Worm (Caenorhabditis elegans): ENCODE measurements around the gene C56G2.15.

Gene C56G2.15

ce11 chrIII:6367712-6368111 lies at the start of gene C56G2.15, which contains the start of gene thoc-2:
Gene C56G2.15, minus strand, starts transcription at chrIII:6367899.
Gene thoc-2, plus strand, starts transcription at chrIII:6368042.
- TF ChIP-seq sptf-1 (tag; optimal IDR thresholded peaks at IDR 0.05) (no peak), drap-1 (GFP tag; optimal IDR thresholded peaks at IDR 0.05) (no peak), snpc-4 (tag; optimal IDR thresholded peaks at IDR 0.05) (no peak), elt-3 (tag; optimal IDR thresholded peaks at IDR 0.05) (no peak), lin-13 (tag; optimal IDR thresholded peaks at IDR 0.05) (no peak), blmp-1 (tag; optimal IDR thresholded peaks at IDR 0.05) (no peak), unc-39 (tag; optimal IDR thresholded peaks at IDR 0.05) (no peak), lin-32 (GFP tag; optimal IDR thresholded peaks at IDR 0.05) (no peak), mab-5 (tag; optimal IDR thresholded peaks at IDR 0.05) (no peak), bed-3 (GFP tag; optimal IDR thresholded peaks at IDR 0.05) (no peak), sem-2 (GFP tag; optimal IDR thresholded peaks at IDR 0.05) (no peak), unc-120 (tag; optimal IDR thresholded peaks at IDR 0.05; ENCODE audit: poor library complexity, severe bottlenecking) (no peak), hlh-1 (tag; optimal IDR thresholded peaks at IDR 0.05) (no peak), elt-1 (tag; optimal IDR thresholded peaks at IDR 0.05; ENCODE audit: borderline replicate concordance, insufficient read depth) (no peak), nhr-76 (tag; optimal IDR thresholded peaks at IDR 0.05) (no peak)

ce11 chrIII:6415306-6415973 lies 47.7 kb upstream of the C56G2.15 start, which contains the start of gene nas-4:
Gene nas-4, minus strand, starts transcription at chrIII:6415656.
- TF ChIP-seq nhr-2 (tag; optimal IDR thresholded peaks at IDR 0.05) (no peak), snpc-4 (tag; optimal IDR thresholded peaks at IDR 0.05) (no peak), nhr-28 (tag; optimal IDR thresholded peaks at IDR 0.05) (no peak), hlh-1 (tag; optimal IDR thresholded peaks at IDR 0.05) (no peak), cnd-1 (tag; optimal IDR thresholded peaks at IDR 0.05) (no peak), ceh-83 (GFP tag; optimal IDR thresholded peaks at IDR 0.05) (no peak), ham-2 (GFP tag; optimal IDR thresholded peaks at IDR 0.05) (no peak), mls-2 (tag; optimal IDR thresholded peaks at IDR 0.05) (no peak), unc-62 (GFP tag; optimal IDR thresholded peaks at IDR 0.05) (no peak), nhr-12 (tag; optimal IDR thresholded peaks at IDR 0.05) (no peak), elt-3 (tag; optimal IDR thresholded peaks at IDR 0.05) (no peak), elt-1 (tag; optimal IDR thresholded peaks at IDR 0.05; ENCODE audit: borderline replicate concordance, insufficient read depth) (no peak), ceh-43 (GFP tag; optimal IDR thresholded peaks at IDR 0.05) (no peak), pha-4 (tag; optimal IDR thresholded peaks at IDR 0.05) (no peak), drap-1 (GFP tag; optimal IDR thresholded peaks at IDR 0.05) (no peak), unc-39 (tag; optimal IDR thresholded peaks at IDR 0.05) (no peak), unc-120 (tag; optimal IDR thresholded peaks at IDR 0.05; ENCODE audit: poor library complexity, severe bottlenecking) (no peak), ceh-39 (tag; optimal IDR thresholded peaks at IDR 0.05) (no peak), nhr-237 (tag; optimal IDR thresholded peaks at IDR 0.05) (no peak), M03D4.4 (tag; optimal IDR thresholded peaks at IDR 0.05) (no peak)

- TF ChIP-seq unc-39 (tag; optimal IDR thresholded peaks at IDR 0.05) (no peak), nhr-2 (tag; optimal IDR thresholded peaks at IDR 0.05) (no peak), hlh-1 (tag; optimal IDR thresholded peaks at IDR 0.05) (no peak), bed-3 (GFP tag; optimal IDR thresholded peaks at IDR 0.05) (no peak), ceh-39 (tag; optimal IDR thresholded peaks at IDR 0.05) (no peak), nhr-12 (tag; optimal IDR thresholded peaks at IDR 0.05) (no peak), flh-1 (GFP tag; optimal IDR thresholded peaks at IDR 0.05) (no peak), lin-32 (GFP tag; optimal IDR thresholded peaks at IDR 0.05) (no peak), tbx-8 (GFP tag; optimal IDR thresholded peaks at IDR 0.05) (no peak), elt-3 (tag; optimal IDR thresholded peaks at IDR 0.05) (no peak), lsy-2 (tag; optimal IDR thresholded peaks at IDR 0.05) (no peak), lin-13 (tag; optimal IDR thresholded peaks at IDR 0.05) (no peak), unc-120 (tag; optimal IDR thresholded peaks at IDR 0.05; ENCODE audit: poor library complexity, severe bottlenecking) (no peak), mls-2 (tag; optimal IDR thresholded peaks at IDR 0.05) (no peak), sptf-1 (tag; optimal IDR thresholded peaks at IDR 0.05) (no peak), ceh-83 (GFP tag; optimal IDR thresholded peaks at IDR 0.05) (no peak), ceh-43 (GFP tag; optimal IDR thresholded peaks at IDR 0.05) (no peak), pha-4 (tag; optimal IDR thresholded peaks at IDR 0.05) (no peak)
These were observed 44.2 kb upstream of the C56G2.15 start, which contains the start of gene C05D11.5 for ce11 chrIII:6411914-6412313. Gene C05D11.5, minus strand, starts transcription at chrIII:6412014.

ce11 chrIII:6411430-6411829 lies 43.7 kb upstream of the C56G2.15 start:
- no peak for TF ChIP-seq unc-62 (GFP tag; optimal IDR thresholded peaks at IDR 0.05)
- no peak for TF ChIP-seq hlh-1 (tag; optimal IDR thresholded peaks at IDR 0.05)
- TF ChIP-seq tbx-8 (GFP tag; optimal IDR thresholded peaks at IDR 0.05): no peak
- TF ChIP-seq M03D4.4 (tag; optimal IDR thresholded peaks at IDR 0.05): no peak
- no peak for TF ChIP-seq nhr-12 (tag; optimal IDR thresholded peaks at IDR 0.05)
